Worm (Caenorhabditis elegans) whole organism, L1 larva: ENCODE data around the gene shw-3.

ENCODE experiments used
- C16A3.4 ChIP-seq: fragments of 150-350 bp; optimal IDR thresholded peaks from 2 replicates; lab custom pipeline; 2014; ENCODE audit warnings: missing biosample characterization, missing genetic modification characterization
- C34B4.2 ChIP-seq: sonication (generic microtip); optimal IDR thresholded peaks from 2 replicates; lab custom pipeline; 2017; ENCODE audit warnings: mild to moderate bottlenecking, missing genetic modification characterization, missing compliant biosample characterization
- F16B12.6 ChIP-seq: fragments of 150-350 bp; optimal IDR thresholded peaks from 2 replicates; lab custom pipeline; 2014; ENCODE audit warnings: missing biosample characterization, missing genetic modification characterization
- Y116A8C.19 ChIP-seq: sonication (generic microtip); optimal IDR thresholded peaks from 2 replicates; lab custom pipeline; 2016; ENCODE audit warnings: missing compliant biosample characterization, missing genetic modification characterization, borderline replicate concordance
- alr-1 ChIP-seq: fragments of 200-800 bp; sonication (Bioruptor generic); optimal IDR thresholded peaks from 2 replicates; lab custom pipeline; 2018; ENCODE audit warnings: borderline replicate concordance, mild to moderate bottlenecking, missing genetic modification characterization, missing compliant biosample characterization
- aly-2 ChIP-seq: fragments of 150-350 bp; optimal IDR thresholded peaks from 2 replicates; lab custom pipeline; 2014; ENCODE audit warnings: missing biosample characterization, missing genetic modification characterization
- ama-1 ChIP-seq: fragments of 150-350 bp; optimal IDR thresholded peaks from 2 replicates; lab custom pipeline; 2014
- ceh-82 ChIP-seq, 3 experiments: fragments of 150-350 bp in 1 of 3; sonication (generic microtip) in 2 of 3; optimal IDR thresholded peaks; 2 replicates each; lab custom pipeline; 2014 to 2017; ENCODE audit warnings: missing biosample characterization in 3 of 3, missing genetic modification characterization in 3 of 3
- ceh-88 ChIP-seq: fragments of 200-800 bp; sonication (Bioruptor generic); IDR thresholded peaks from 2 replicates; pipeline ENCODE4 v1.3.6; 2022; ENCODE audit warnings: missing genetic modification characterization, missing compliant biosample characterization
- ces-1 ChIP-seq: fragments of 150-350 bp; optimal IDR thresholded peaks from 2 replicates; lab custom pipeline; 2014; ENCODE audit warnings: missing biosample characterization, missing genetic modification reagents, missing genetic modification characterization
- efl-1 ChIP-seq, 4 experiments: fragments of 150-350 bp; optimal IDR thresholded peaks in 3 of 4; peaks in 1 of 4; 1 replicate in 1 of 4; 2 replicates in 3 of 4; lab custom pipeline; 2014; ENCODE audit warnings: missing biosample characterization in 2 of 4, missing genetic modification characterization in 2 of 4, missing genetic modification reagents in 2 of 4
- efl-3 ChIP-seq: fragments of 200-800 bp; sonication (Bioruptor generic); optimal IDR thresholded peaks from 2 replicates; lab custom pipeline; 2018; ENCODE audit warnings: mild to moderate bottlenecking, missing genetic modification characterization, missing compliant biosample characterization
- egl-13 ChIP-seq: sonication (generic microtip); optimal IDR thresholded peaks from 2 replicates; lab custom pipeline; 2016; ENCODE audit warnings: missing genotype, missing genetic modification reagents, missing genetic modification characterization, missing compliant biosample characterization
- elt-3 ChIP-seq, 6 experiments: fragments of 150-350 bp in 1 of 6; sonication (generic microtip); optimal IDR thresholded peaks; 2 replicates each; lab custom pipeline; 2017 to 2018; ENCODE audit warnings: missing biosample characterization in 6 of 6, missing genetic modification characterization in 6 of 6, inconsistent platforms in 1 of 6
- grh-1 ChIP-seq: fragments of 200-800 bp; sonication (Bioruptor generic); IDR thresholded peaks from 2 replicates; pipeline ENCODE4 v1.3.6; 2022; ENCODE audit warnings: missing genetic modification reagents, missing genetic modification characterization, missing compliant biosample characterization
- hlh-17 ChIP-seq: fragments of 200-800 bp; sonication (Bioruptor generic); optimal IDR thresholded peaks from 2 replicates; lab custom pipeline; 2018; ENCODE audit warnings: missing genetic modification characterization, mild to moderate bottlenecking, missing compliant biosample characterization, moderate library complexity, borderline replicate concordance
- hpl-2 ChIP-seq: fragments of 150-350 bp; optimal IDR thresholded peaks from 2 replicates; lab custom pipeline; 2014; ENCODE audit warnings: missing biosample characterization, missing genetic modification reagents, missing genetic modification characterization
- isw-1 ChIP-seq: fragments of 200-800 bp; sonication (Bioruptor generic); IDR thresholded peaks from 2 replicates; pipeline ENCODE4 v1.3.6; 2022; ENCODE audit warnings: missing genetic modification characterization, missing compliant biosample characterization
- lin-13 ChIP-seq: fragments of 150-350 bp; optimal IDR thresholded peaks from 2 replicates; lab custom pipeline; 2014; ENCODE audit warnings: missing biosample characterization, missing genetic modification reagents, missing genetic modification characterization
- lin-14 ChIP-seq: fragments of 200-800 bp; sonication (Bioruptor generic); optimal IDR thresholded peaks from 2 replicates; lab custom pipeline; 2018; ENCODE audit warnings: mild to moderate bottlenecking, missing genetic modification characterization, moderate library complexity, missing compliant biosample characterization
- lin-15B ChIP-seq: fragments of 150-350 bp; sonication (generic microtip); optimal IDR thresholded peaks from 3 replicates; lab custom pipeline; 2014; ENCODE audit warnings: missing biosample characterization, missing genetic modification characterization
- lin-35 ChIP-seq, 2 experiments: fragments of 150-350 bp; optimal IDR thresholded peaks; 2 replicates each; lab custom pipeline; 2014; ENCODE audit warnings: missing biosample characterization in 2 of 2, missing genetic modification characterization in 2 of 2, missing genetic modification reagents in 2 of 2
- lin-39 ChIP-seq: fragments of 150-350 bp; optimal IDR thresholded peaks from 2 replicates; lab custom pipeline; 2014; ENCODE audit warnings: missing biosample characterization, missing genetic modification reagents, missing genetic modification characterization
- lir-3 ChIP-seq: sonication (generic microtip); optimal IDR thresholded peaks from 2 replicates; lab custom pipeline; 2016; ENCODE audit warnings: mild to moderate bottlenecking, missing genetic modification characterization, moderate library complexity, missing compliant biosample characterization; ENCODE audit not compliant: poor library complexity
- lsy-2 ChIP-seq, 2 experiments: fragments of 150-350 bp; optimal IDR thresholded peaks; 2 replicates each; lab custom pipeline; 2014; ENCODE audit warnings: missing biosample characterization in 2 of 2, missing genetic modification characterization in 2 of 2
- mab-9 ChIP-seq: fragments of 200-800 bp; sonication (Bioruptor generic); IDR thresholded peaks from 2 replicates; pipeline ENCODE4 v1.3.6; 2022; ENCODE audit warnings: missing genetic modification reagents, missing genetic modification characterization, missing compliant biosample characterization
- mdl-1 ChIP-seq, 2 experiments: fragments of 150-350 bp; optimal IDR thresholded peaks; 2 replicates each; lab custom pipeline; 2014 to 2017; ENCODE audit warnings: missing biosample characterization in 2 of 2, missing genetic modification characterization in 2 of 2, inconsistent platforms in 1 of 2
- mef-2 ChIP-seq: fragments of 150-350 bp; optimal IDR thresholded peaks from 2 replicates; lab custom pipeline; 2014; ENCODE audit warnings: missing biosample characterization, missing genetic modification characterization
- mep-1 ChIP-seq: fragments of 150-350 bp; optimal IDR thresholded peaks from 2 replicates; lab custom pipeline; 2014; ENCODE audit warnings: missing biosample characterization, missing genetic modification characterization
- nhr-20 ChIP-seq: sonication (generic microtip); optimal IDR thresholded peaks from 2 replicates; lab custom pipeline; 2016; ENCODE audit warnings: mild to moderate bottlenecking, missing genetic modification characterization, missing compliant biosample characterization
- nhr-237 ChIP-seq: fragments of 150-350 bp; optimal IDR thresholded peaks from 2 replicates; lab custom pipeline; 2014; ENCODE audit warnings: missing biosample characterization, missing genetic modification characterization
- nhr-28 ChIP-seq: fragments of 150-350 bp; optimal IDR thresholded peaks from 2 replicates; lab custom pipeline; 2014; ENCODE audit warnings: missing biosample characterization, missing genetic modification characterization
- nhr-47 ChIP-seq: sonication (generic microtip); optimal IDR thresholded peaks from 2 replicates; lab custom pipeline; 2016; ENCODE audit warnings: mild to moderate bottlenecking, missing genetic modification characterization, moderate library complexity, missing compliant biosample characterization
- nhr-77 ChIP-seq: fragments of 150-350 bp; optimal IDR thresholded peaks from 2 replicates; lab custom pipeline; 2014; ENCODE audit warnings: missing biosample characterization, missing genetic modification characterization
- nhr-84 ChIP-seq: sonication (generic microtip); optimal IDR thresholded peaks from 2 replicates; lab custom pipeline; 2017; ENCODE audit warnings: missing biosample characterization, missing genetic modification characterization
- nhr-85 ChIP-seq: sonication (generic microtip); peaks from one replicate; lab custom pipeline; 2016; ENCODE audit warnings: missing genetic modification characterization, inconsistent platforms, missing compliant biosample characterization
- nhr-90 ChIP-seq: sonication (generic microtip); optimal IDR thresholded peaks from 2 replicates; lab custom pipeline; 2016; ENCODE audit warnings: mild to moderate bottlenecking, missing genetic modification characterization, missing compliant biosample characterization; ENCODE audit not compliant: poor library complexity
- pax-3 ChIP-seq: fragments of 200-800 bp; sonication (Bioruptor generic); optimal IDR thresholded peaks from 2 replicates; lab custom pipeline; 2018; ENCODE audit warnings: mild to moderate bottlenecking, missing genetic modification characterization, moderate library complexity, missing compliant biosample characterization
- snpc-4 ChIP-seq: fragments of 150-350 bp; optimal IDR thresholded peaks from 2 replicates; lab custom pipeline; 2014; ENCODE audit warnings: missing biosample characterization, missing genetic modification characterization
- snu-23 ChIP-seq: sonication (generic microtip); optimal IDR thresholded peaks from 2 replicates; lab custom pipeline; 2016; ENCODE audit warnings: missing genetic modification characterization, missing compliant biosample characterization
- tlp-1 ChIP-seq: fragments of 150-350 bp; optimal IDR thresholded peaks from 2 replicates; lab custom pipeline; 2014; ENCODE audit warnings: missing biosample characterization, missing genetic modification characterization
- unc-130 ChIP-seq: fragments of 150-350 bp; optimal IDR thresholded peaks from 2 replicates; lab custom pipeline; 2017; ENCODE audit warnings: missing biosample characterization, missing genetic modification characterization, inconsistent platforms
- unc-30 ChIP-seq: sonication (generic microtip); optimal IDR thresholded peaks from 2 replicates; lab custom pipeline; 2017; ENCODE audit warnings: missing biosample characterization, missing genetic modification characterization
- unc-62 ChIP-seq: fragments of 150-350 bp; optimal IDR thresholded peaks from 2 replicates; lab custom pipeline; 2014; ENCODE audit warnings: missing biosample characterization, missing genetic modification reagents, missing genetic modification characterization
- unc-86 ChIP-seq: sonication (generic microtip); optimal IDR thresholded peaks from 2 replicates; lab custom pipeline; 2016; ENCODE audit warnings: missing genetic modification characterization, missing compliant biosample characterization
- vab-15 ChIP-seq: sonication (generic microtip); optimal IDR thresholded peaks from 2 replicates; lab custom pipeline; 2017; ENCODE audit warnings: missing genotype, mild to moderate bottlenecking, missing genetic modification characterization, missing compliant biosample characterization
- xbp-1 ChIP-seq: sonication (generic microtip); optimal IDR thresholded peaks from 2 replicates; lab custom pipeline; 2016; ENCODE audit warnings: missing genetic modification characterization, missing compliant biosample characterization
- zip-4 ChIP-seq: fragments of 200-800 bp; sonication (Bioruptor generic); optimal IDR thresholded peaks from 2 replicates; lab custom pipeline; 2018; ENCODE audit warnings: mild to moderate bottlenecking, missing genetic modification characterization, moderate library complexity, missing compliant biosample characterization
- ztf-11 ChIP-seq, 2 experiments: sonication (generic microtip); optimal IDR thresholded peaks; 2 replicates each; lab custom pipeline; 2016 to 2017; ENCODE audit warnings: missing genetic modification characterization in 2 of 2, missing biosample characterization in 1 of 2, missing compliant biosample characterization in 1 of 2
- ztf-4 ChIP-seq: fragments of 150-350 bp; optimal IDR thresholded peaks from 2 replicates; lab custom pipeline; 2014; ENCODE audit warnings: missing biosample characterization, missing genetic modification characterization

shw-3 gene

DNA sequence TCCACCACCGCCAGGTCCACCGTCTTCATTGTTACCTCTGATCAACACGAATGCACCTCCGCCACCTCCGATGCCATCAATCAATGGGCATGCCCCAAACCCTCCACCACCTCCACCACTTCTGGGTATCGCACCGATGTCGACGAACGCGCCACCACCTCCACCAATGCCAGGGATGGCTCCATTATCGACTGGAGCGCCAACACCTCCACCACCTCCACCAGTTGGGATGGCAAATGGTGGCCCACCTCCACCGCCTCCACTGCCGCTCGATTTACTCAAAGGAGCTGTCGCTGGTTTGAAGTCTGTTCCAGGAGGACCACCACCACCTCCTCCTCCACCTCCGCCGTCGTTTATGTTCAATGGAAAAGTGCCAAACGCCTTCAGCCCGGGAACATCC, 17.4 kb upstream of the shw-3 start:
- no peak for TF ChIP-seq nhr-84 (tag; lab: Kevin White, UChicago)
- TF ChIP-seq nhr-77, result no peak
- TF ChIP-seq ceh-88 (GFP tag; lab: Robert Waterston, UW), result no peak
- TF ChIP-seq pax-3 (tag; lab: Kevin White, UChicago), result no peak
- TF ChIP-seq ces-1 (GFP tag; lab: Kevin White, UChicago), result no peak
- TF ChIP-seq mep-1 (tag; lab: Kevin White, UChicago), result no peak
- no peak for TF ChIP-seq aly-2 (tag; lab: Kevin White, UChicago)
- no peak for TF ChIP-seq xbp-1 (tag; lab: Kevin White, UChicago)
- TF ChIP-seq ztf-11 (tag; optimal IDR thresholded peaks at IDR 0.05; lab: Kevin White, UChicago), result no peak

DNA sequence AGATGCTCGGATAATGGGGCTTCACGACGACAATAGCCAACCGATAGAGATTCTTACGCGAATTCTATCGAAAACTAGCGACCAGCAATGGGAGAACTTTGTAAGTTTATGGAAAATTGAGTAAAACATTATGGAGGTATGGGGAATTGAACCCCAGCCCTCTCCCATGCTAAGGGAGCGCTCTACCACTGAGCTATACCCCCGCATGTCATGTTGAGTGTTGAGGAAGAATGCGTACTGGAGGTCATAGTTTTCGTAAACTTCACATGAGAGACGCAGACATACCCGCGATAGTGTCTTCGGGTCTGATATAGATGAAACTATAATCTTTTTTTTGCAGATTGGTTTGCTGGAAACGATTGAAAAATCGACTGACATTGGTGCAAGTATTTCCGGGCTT, 16.4 kb upstream of the shw-3 start:
- TF ChIP-seq nhr-90 (peak; percentile 55), xbp-1 (tag; lab: Kevin White, UChicago) (peak; percentile 38), C16A3.4 (peak; percentile 78), lin-35 (GFP tag; optimal IDR thresholded peaks at IDR 0.05; lab: Kevin White, UChicago) (peak; percentile 52 to 82), ztf-4 (no peak), nhr-47 (tag; lab: Kevin White, UChicago) (peak; percentile 75), lin-15B (tag; lab: Kevin White, UChicago) (no peak), nhr-28 (tag; lab: Kevin White, UChicago) (no peak), elt-3 (tag; optimal IDR thresholded peaks at IDR 0.05; lab: Kevin White, UChicago) (peak in 4 of 6 experiments; percentile 23 to 47 (median 44)), ama-1 (lab: Kevin White, UChicago) (no peak), snu-23 (GFP tag; lab: Kevin White, UChicago) (peak; percentile 85), nhr-20 (tag; lab: Kevin White, UChicago) (peak; percentile 74), unc-62 (no peak), unc-130 (tag; lab: Kevin White, UChicago) (peak; percentile 59), zip-4 (peak; percentile 15), tlp-1 (tag; lab: Kevin White, UChicago) (no peak), C34B4.2 (tag; lab: Kevin White, UChicago) (no peak), isw-1 (no peak), hlh-17 (GFP tag; lab: Kevin White, UChicago) (no peak), efl-3 (GFP tag; lab: Kevin White, UChicago) (no peak), efl-1 (optimal IDR thresholded peaks at IDR 0.05; lab: Kevin White, UChicago) (peak; percentile 50 to 56), efl-1 (GFP tag; optimal IDR thresholded peaks at IDR 0.05 in 1 of 2; lab: Kevin White, UChicago) (peak; percentile 28 to 94), lin-39 (no peak), grh-1 (GFP tag; lab: Robert Waterston, UW) (no peak), lir-3 (peak; percentile 34), Y116A8C.19 (no peak), F16B12.6 (tag; lab: Kevin White, UChicago) (no peak), nhr-84 (tag; lab: Kevin White, UChicago) (no peak), mdl-1 (tag; optimal IDR thresholded peaks at IDR 0.05; lab: Kevin White, UChicago) (peak in 1 of 2 experiments; percentile 74), egl-13 (tag; lab: Kevin White, UChicago) (no peak), lsy-2 (tag; optimal IDR thresholded peaks at IDR 0.05; lab: Kevin White, UChicago) (peak; percentile 47 to 70), nhr-237 (no peak), mab-9 (GFP tag; lab: Robert Waterston, UW) (no peak), mef-2 (tag; lab: Kevin White, UChicago) (no peak), nhr-85 (tag; lab: Kevin White, UChicago) (peak; percentile 74), mep-1 (tag; lab: Kevin White, UChicago) (peak; percentile 67), ceh-82 (tag; optimal IDR thresholded peaks at IDR 0.05; lab: Kevin White, UChicago) (peak; percentile 20 to 58 (median 54)), vab-15 (tag; lab: Kevin White, UChicago) (peak; percentile 41), lin-14 (GFP tag; lab: Kevin White, UChicago) (peak; percentile 69), hpl-2 (GFP tag; lab: Kevin White, UChicago) (no peak), alr-1 (no peak), snpc-4 (tag; lab: Kevin White, UChicago) (peak; percentile 58), lin-13 (GFP tag; lab: Kevin White, UChicago) (peak; percentile 43), ztf-11 (tag; optimal IDR thresholded peaks at IDR 0.05; lab: Kevin White, UChicago) (peak in 1 of 2 experiments; percentile 5), unc-30 (tag; lab: Kevin White, UChicago) (no peak), unc-86 (tag; lab: Kevin White, UChicago) (peak; percentile 1)
